Worm (Caenorhabditis elegans) whole organism, L4 larva: ENCODE data around the gene pqn-63.
"Not testable (repeated sequence)": the region's sequence is repeated elsewhere in the genome, so short reads cannot be mapped to it uniquely, and the experiment has no call there.

Source experiments
- pha-4 ChIP-seq, 2 experiments: fragments of 150-350 bp in 1 of 2; fragments of 200-800 bp in 1 of 2; sonication (Bioruptor generic) in 1 of 2; IDR thresholded peaks in 1 of 2; optimal IDR thresholded peaks in 1 of 2; 2 replicates each; pipeline versions ENCODE4 v1.3.6 to Lab custom; 2014 to 2022; ENCODE audit warnings: missing genetic modification characterization in 2 of 2, missing genetic modification reagents in 2 of 2, missing biosample characterization in 1 of 2, missing compliant biosample characterization in 1 of 2
- vab-7 ChIP-seq: fragments of 200-800 bp; sonication (Bioruptor generic); IDR thresholded peaks from 2 replicates; pipeline ENCODE4 v1.3.6; 2022; ENCODE audit warnings: missing genetic modification reagents, missing genetic modification characterization, missing compliant biosample characterization
- ztf-7 ChIP-seq: fragments of 150-350 bp; optimal IDR thresholded peaks from 2 replicates; lab custom pipeline; 2014; ENCODE audit warnings: missing biosample characterization, missing genetic modification characterization

DNA sequence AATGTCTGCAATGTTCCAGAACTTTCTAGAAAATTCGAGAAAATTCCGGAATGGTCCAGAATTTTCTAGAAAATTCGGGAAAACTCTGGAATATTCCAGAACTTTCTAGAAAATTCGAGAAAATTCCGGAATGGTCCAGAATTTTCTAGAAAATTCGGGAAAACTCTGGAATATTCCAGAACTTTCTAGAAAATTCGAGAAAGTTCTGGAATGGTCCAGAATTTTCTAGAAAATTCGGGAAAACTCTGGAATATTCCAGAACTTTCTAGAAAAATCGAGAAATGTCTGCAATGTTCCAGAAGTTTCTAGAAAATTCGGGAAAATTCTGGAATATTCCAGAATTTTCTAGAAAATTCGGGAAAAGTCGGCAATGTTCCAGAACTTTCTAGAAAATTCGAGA, 12.3 kb upstream of the pqn-63 start:
- not testable (repeated sequence) for TF ChIP-seq vab-7 (GFP tag; lab: Robert Waterston, UW); ztf-7 (tag; lab: Kevin White, UChicago); pha-4 (tag; optimal IDR thresholded peaks at IDR 0.05; lab: Kevin White, UChicago)
- 0 out of 2 replicates have a peak, but pooled peaks have one; percentile 27 for TF ChIP-seq pha-4 (GFP tag; IDR thresholded peaks at IDR 0.05; lab: Robert Waterston, UW)
